Fruit fly (Drosophila melanogaster): ENCODE measurements around the gene CalpC.

CalpC gene

dm6 chrX:16303636-16304035 is 21.9 kb upstream of the CalpC start, which contains the start of gene CG3679 (continued):
- TF ChIP-seq gsb (GFP tag; IDR thresholded peaks at IDR 0.05) (no peak), CG12236 (GFP tag; optimal IDR thresholded peaks at IDR 0.05) (no peak), z (GFP tag; IDR thresholded peaks at IDR 0.05) (no peak), jigr1 (GFP tag; IDR thresholded peaks at IDR 0.05) (no peak), E2f1 (GFP tag; IDR thresholded peaks at IDR 0.05) (no peak), Nf-YC (tag; optimal IDR thresholded peaks at IDR 0.05) (no peak), D19A (tag; optimal IDR thresholded peaks at IDR 0.05) (no peak), dmrt99B (tag; optimal IDR thresholded peaks at IDR 0.05) (no peak), Med (GFP tag) (no peak), ara (GFP tag; IDR thresholded peaks at IDR 0.05) (no peak), CG13287 (GFP tag; IDR thresholded peaks at IDR 0.05; ENCODE audit: partially characterized antibody) (peak; percentile 74), cad (GFP tag; optimal IDR thresholded peaks at IDR 0.05) (no peak), amos (GFP tag; IDR thresholded peaks at IDR 0.05; ENCODE audit: partially characterized antibody) (peak; percentile 73; the same call in 1 of the 2 replicates), CG3407 (GFP tag; optimal IDR thresholded peaks at IDR 0.05) (no peak), Tbp (GFP tag; optimal IDR thresholded peaks at IDR 0.05) (no peak), CG12659 (GFP tag; optimal IDR thresholded peaks at IDR 0.05) (peak; percentile 9), CG15269 (tag; optimal IDR thresholded peaks at IDR 0.05) (no peak), Aef1 (GFP tag; IDR thresholded peaks at IDR 0.05) (no peak), CG18476 (GFP tag; optimal IDR thresholded peaks at IDR 0.05) (no peak), CG10979 (tag; optimal IDR thresholded peaks at IDR 0.05) (no peak), Hr3 (GFP tag; optimal IDR thresholded peaks at IDR 0.05) (no peak)

dm6 chrX:16308310-16308918 is 17.1 kb upstream of the CalpC start, which contains the start of gene Had1:
Gene Had1, minus strand, starts transcription at chrX:16308667.
- TF ChIP-seq otp (GFP tag; IDR thresholded peaks at IDR 0.05) (0 out of 3 replicates have a peak, but pooled peaks have one; percentile 33), HmgZ (tag; optimal IDR thresholded peaks at IDR 0.05) (peak; percentile 22), Hr78 (GFP tag; optimal IDR thresholded peaks at IDR 0.05) (peak in 1 of 2 experiments; percentile 75), CG18262 (tag; optimal IDR thresholded peaks at IDR 0.05) (peak; percentile 57), sug (tag; optimal IDR thresholded peaks at IDR 0.05) (peak; percentile 85), CG2120 (GFP tag; optimal IDR thresholded peaks at IDR 0.05) (no peak), MESR4 (GFP tag; optimal IDR thresholded peaks at IDR 0.05) (peak; percentile 3), row (GFP tag; IDR thresholded peaks at IDR 0.05) (peak; percentile 34; the same call in 2 of the 3 replicates), cwo (GFP tag; optimal IDR thresholded peaks at IDR 0.05) (peak; percentile 16), CG34376 (GFP tag; optimal IDR thresholded peaks at IDR 0.05) (peak; percentile 81), ap (GFP tag; IDR thresholded peaks at IDR 0.05) (no peak), dmrt99B (tag; optimal IDR thresholded peaks at IDR 0.05) (no peak), CG10543 (GFP tag; optimal IDR thresholded peaks at IDR 0.05) (peak; percentile 71), Ssrp (tag; optimal IDR thresholded peaks at IDR 0.05) (no peak), CG4328 (GFP tag; optimal IDR thresholded peaks at IDR 0.05) (no peak), pan (optimal IDR thresholded peaks at IDR 0.05) (no peak), pan (GFP tag; optimal IDR thresholded peaks at IDR 0.05 in 1 of 2, IDR thresholded peaks at IDR 0.05 in 1 of 2) (peak in 1 of 2 experiments; percentile 16), CG3065 (GFP tag; optimal IDR thresholded peaks at IDR 0.05) (peak; percentile 11), exex (tag; optimal IDR thresholded peaks at IDR 0.05) (peak; percentile 77), Deaf1 (tag; optimal IDR thresholded peaks at IDR 0.05) (peak; percentile 71), grn (GFP tag; optimal IDR thresholded peaks at IDR 0.05) (peak; percentile 95), Opbp (GFP tag; IDR thresholded peaks at IDR 0.05; ENCODE audit: partially characterized antibody) (0 out of 3 replicates have a peak, but pooled peaks have one; percentile 5), HLH4C (GFP tag; IDR thresholded peaks at IDR 0.05; ENCODE audit: partially characterized antibody) (0 out of 3 replicates have a peak, but pooled peaks have one; percentile 34), crp (GFP tag; optimal IDR thresholded peaks at IDR 0.05) (no peak), CG2129 (GFP tag; IDR thresholded peaks at IDR 0.05; ENCODE audit: partially characterized antibody) (no peak), CG13123 (GFP tag; optimal IDR thresholded peaks at IDR 0.05) (no peak), mirr (GFP tag; optimal IDR thresholded peaks at IDR 0.05) (peak; percentile 25), Rfx (GFP tag; IDR thresholded peaks at IDR 0.05) (peak; percentile 43; the same call in 1 of the 2 replicates), CG1832 (GFP tag; optimal IDR thresholded peaks at IDR 0.05) (no peak)
